Fruit fly (Drosophila melanogaster) Kc167 (cell line): ENCODE measurements around the gene Pglym87.

Source experiments
- Myc ChIP-seq: fragments of >200 bp; optimal IDR thresholded peaks from 2 replicates; lab custom pipeline; 2017; ENCODE audit warnings: missing external identifiers
- Sin3A ChIP-seq: fragments of >200 bp; optimal IDR thresholded peaks from 2 replicates; lab custom pipeline; 2018; ENCODE audit warnings: missing external identifiers

DNA sequence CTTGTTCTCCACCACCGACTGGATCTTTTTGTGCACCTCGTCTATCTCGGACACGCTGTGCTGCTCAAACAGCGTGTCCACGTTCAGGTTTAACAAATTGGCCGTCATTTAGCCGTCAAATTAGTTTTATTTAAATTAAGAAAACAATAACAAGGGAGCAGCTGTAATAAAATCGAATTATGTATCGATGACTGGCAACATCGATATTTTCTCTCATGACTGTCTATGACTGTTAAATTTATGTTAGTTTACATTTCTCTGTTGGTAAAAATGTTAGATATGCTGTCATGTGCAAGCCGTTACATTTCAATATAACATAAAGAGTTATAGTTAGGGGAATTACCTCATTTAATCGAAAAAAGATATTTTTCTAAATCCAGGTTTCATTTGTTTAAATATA, 13.0 kb downstream of the Pglym87 start, which contains the start of gene Cog1:
- no peak for TF ChIP-seq Myc (lab: Kevin White, UChicago)
- no peak for TF ChIP-seq Sin3A
